Worm (Caenorhabditis elegans) whole organism, mixed stage, embryonic: ENCODE results near the gene dnj-10.
A peak's percentile ranks its signal among the peaks of the same experiment; 100 is the strongest.

Experiments
- M03D4.4 ChIP-seq: sonication (generic microtip); optimal IDR thresholded peaks from 2 replicates; lab custom pipeline; 2017; ENCODE audit warnings: mild to moderate bottlenecking, missing genetic modification characterization, missing compliant biosample characterization
- bed-3 ChIP-seq: fragments of 200-800 bp; sonication (Bioruptor generic); optimal IDR thresholded peaks from 3 replicates; lab custom pipeline; 2018; ENCODE audit warnings: mild to moderate bottlenecking, missing genetic modification characterization, moderate library complexity, missing compliant biosample characterization
- blmp-1 ChIP-seq: fragments of 150-350 bp; optimal IDR thresholded peaks from 2 replicates; lab custom pipeline; 2014; ENCODE audit warnings: missing biosample characterization, missing genetic modification characterization
- ceh-39 ChIP-seq: fragments of 150-350 bp; optimal IDR thresholded peaks from 2 replicates; lab custom pipeline; 2014; ENCODE audit warnings: missing biosample characterization, missing genetic modification characterization
- ceh-43 ChIP-seq: fragments of 200-800 bp; sonication (Bioruptor generic); optimal IDR thresholded peaks from 2 replicates; lab custom pipeline; 2018; ENCODE audit warnings: mild to moderate bottlenecking, missing genetic modification characterization, moderate library complexity, missing compliant biosample characterization
- ceh-83 ChIP-seq: fragments of 200-800 bp; sonication (Bioruptor generic); optimal IDR thresholded peaks from 2 replicates; lab custom pipeline; 2018; ENCODE audit warnings: mild to moderate bottlenecking, missing genetic modification characterization, missing compliant biosample characterization
- ces-1 ChIP-seq: fragments of 150-350 bp; optimal IDR thresholded peaks from 2 replicates; lab custom pipeline; 2014; ENCODE audit warnings: missing biosample characterization, missing genetic modification reagents, missing genetic modification characterization
- cnd-1 ChIP-seq: fragments of 200-800 bp; sonication (Bioruptor generic); optimal IDR thresholded peaks from 2 replicates; lab custom pipeline; 2018; ENCODE audit warnings: mild to moderate bottlenecking, missing genetic modification characterization, missing compliant biosample characterization
- drap-1 ChIP-seq: fragments of 200-800 bp; sonication (Bioruptor generic); optimal IDR thresholded peaks from 3 replicates; lab custom pipeline; 2018; ENCODE audit warnings: mild to moderate bottlenecking, missing genetic modification characterization, missing compliant biosample characterization
- elt-3 ChIP-seq: fragments of 150-350 bp; optimal IDR thresholded peaks from 2 replicates; lab custom pipeline; 2014; ENCODE audit warnings: missing biosample characterization, missing genetic modification characterization
- flh-1 ChIP-seq: fragments of 200-800 bp; sonication (Bioruptor generic); optimal IDR thresholded peaks from 2 replicates; lab custom pipeline; 2018; ENCODE audit warnings: mild to moderate bottlenecking, missing genetic modification characterization, moderate library complexity, missing compliant biosample characterization
- ham-2 ChIP-seq: fragments of 200-800 bp; sonication (Bioruptor generic); optimal IDR thresholded peaks from 2 replicates; lab custom pipeline; 2018; ENCODE audit warnings: mild to moderate bottlenecking, missing genetic modification characterization, missing compliant biosample characterization
- hlh-1 ChIP-seq: fragments of 150-350 bp; optimal IDR thresholded peaks from 2 replicates; lab custom pipeline; 2014; ENCODE audit warnings: missing biosample characterization, missing genetic modification reagents, missing genetic modification characterization
- lin-13 ChIP-seq: fragments of 150-350 bp; optimal IDR thresholded peaks from 2 replicates; lab custom pipeline; 2014; ENCODE audit warnings: missing biosample characterization, missing genetic modification characterization
- lin-32 ChIP-seq: fragments of 200-800 bp; sonication (Bioruptor generic); optimal IDR thresholded peaks from 2 replicates; lab custom pipeline; 2018; ENCODE audit warnings: mild to moderate bottlenecking, missing genetic modification characterization, missing compliant biosample characterization
- lsy-2 ChIP-seq: fragments of 150-350 bp; optimal IDR thresholded peaks from 2 replicates; lab custom pipeline; 2014; ENCODE audit warnings: missing biosample characterization, missing genetic modification characterization
- mab-5 ChIP-seq: fragments of 150-350 bp; optimal IDR thresholded peaks from 2 replicates; lab custom pipeline; 2014; ENCODE audit warnings: missing biosample characterization, missing genetic modification characterization
- mep-1 ChIP-seq: fragments of 150-350 bp; optimal IDR thresholded peaks from 2 replicates; lab custom pipeline; 2017; ENCODE audit warnings: missing biosample characterization, missing genetic modification reagents, missing genetic modification characterization, inconsistent platforms
- mls-2 ChIP-seq: sonication (generic microtip); optimal IDR thresholded peaks from 2 replicates; lab custom pipeline; 2016; ENCODE audit warnings: mild to moderate bottlenecking, missing genetic modification characterization, moderate library complexity, missing compliant biosample characterization
- nhr-12 ChIP-seq: fragments of 150-350 bp; optimal IDR thresholded peaks from 2 replicates; lab custom pipeline; 2014; ENCODE audit warnings: missing biosample characterization, missing genetic modification characterization
- nhr-2 ChIP-seq: fragments of 150-350 bp; optimal IDR thresholded peaks from 2 replicates; lab custom pipeline; 2014; ENCODE audit warnings: missing biosample characterization, missing genetic modification characterization
- nhr-237 ChIP-seq: fragments of 150-350 bp; optimal IDR thresholded peaks from 2 replicates; lab custom pipeline; 2014; ENCODE audit warnings: missing biosample characterization, missing genetic modification characterization
- nhr-28 ChIP-seq: fragments of 150-350 bp; optimal IDR thresholded peaks from 2 replicates; lab custom pipeline; 2014; ENCODE audit warnings: missing biosample characterization, missing genetic modification characterization
- nhr-76 ChIP-seq: sonication (generic microtip); optimal IDR thresholded peaks from 2 replicates; lab custom pipeline; 2017; ENCODE audit warnings: missing biosample characterization, missing genetic modification characterization
- pha-4 ChIP-seq: fragments of 150-350 bp; optimal IDR thresholded peaks from 2 replicates; lab custom pipeline; 2018; ENCODE audit warnings: missing biosample characterization, missing genetic modification reagents, missing genetic modification characterization
- sem-2 ChIP-seq: fragments of 200-800 bp; sonication (Bioruptor generic); optimal IDR thresholded peaks from 2 replicates; lab custom pipeline; 2018; ENCODE audit warnings: mild to moderate bottlenecking, missing genetic modification characterization, missing compliant biosample characterization
- snpc-4 ChIP-seq: fragments of 150-350 bp; optimal IDR thresholded peaks from 2 replicates; lab custom pipeline; 2014; ENCODE audit warnings: missing biosample characterization, missing genetic modification characterization
- sptf-1 ChIP-seq: sonication (generic microtip); optimal IDR thresholded peaks from 2 replicates; lab custom pipeline; 2017; ENCODE audit warnings: mild to moderate bottlenecking, missing genetic modification characterization, moderate library complexity, missing compliant biosample characterization
- tbx-8 ChIP-seq: fragments of 200-800 bp; sonication (Bioruptor generic); optimal IDR thresholded peaks from 2 replicates; lab custom pipeline; 2018; ENCODE audit warnings: mild to moderate bottlenecking, missing genetic modification characterization, moderate library complexity, missing compliant biosample characterization
- unc-120 ChIP-seq: sonication (generic microtip); optimal IDR thresholded peaks from 2 replicates; lab custom pipeline; 2017; ENCODE audit warnings: missing genetic modification characterization, missing compliant biosample characterization; ENCODE audit not compliant: poor library complexity, severe bottlenecking
- unc-39 ChIP-seq: fragments of 150-350 bp; optimal IDR thresholded peaks from 2 replicates; lab custom pipeline; 2014; ENCODE audit warnings: missing biosample characterization, missing genetic modification characterization
- unc-62 ChIP-seq: fragments of 150-350 bp; optimal IDR thresholded peaks from 2 replicates; lab custom pipeline; 2014; ENCODE audit warnings: missing biosample characterization, missing genetic modification reagents, missing genetic modification characterization
- zip-8 ChIP-seq: fragments of 150-350 bp; optimal IDR thresholded peaks from 2 replicates; lab custom pipeline; 2014; ENCODE audit warnings: missing biosample characterization, missing genetic modification characterization

dnj-10 gene

DNA sequence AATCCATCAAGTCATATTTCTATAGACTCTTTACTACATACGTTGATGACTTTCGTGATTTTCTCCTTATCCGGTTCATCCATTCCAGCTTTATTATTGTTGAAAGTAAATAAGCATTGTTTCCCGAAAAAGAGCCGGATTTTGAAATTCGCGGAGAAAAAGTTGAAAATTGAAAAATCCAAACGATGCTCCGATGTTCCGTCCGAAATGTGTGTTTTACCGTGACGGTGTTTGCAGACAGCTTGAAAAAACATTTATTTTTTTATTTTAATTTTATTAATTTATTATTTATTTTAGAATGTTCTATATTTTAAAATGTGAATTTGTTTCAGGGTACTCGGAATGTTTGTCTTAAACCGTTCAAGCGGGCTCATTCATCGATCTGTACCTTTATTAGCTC is at the start of gene dnj-10:
TSS of gene dnj-10 (plus strand) at position 333 of the 400 bp plus-strand sequence.
- TF ChIP-seq snpc-4 (tag; lab: Kevin White, UChicago) (no peak), drap-1 (GFP tag; lab: Kevin White, UChicago) (no peak), ceh-39 (no peak), sptf-1 (tag; lab: Kevin White, UChicago) (no peak), tbx-8 (GFP tag; lab: Kevin White, UChicago) (no peak), mep-1 (tag; lab: Kevin White, UChicago) (peak; percentile 57), bed-3 (GFP tag; lab: Kevin White, UChicago) (no peak), flh-1 (no peak), mab-5 (tag; lab: Kevin White, UChicago) (no peak), ces-1 (GFP tag; lab: Kevin White, UChicago) (peak; percentile 82), nhr-237 (tag; lab: Kevin White, UChicago) (peak; percentile 3), M03D4.4 (no peak), nhr-2 (tag; lab: Kevin White, UChicago) (peak; percentile 3), lsy-2 (tag; lab: Kevin White, UChicago) (peak; percentile 65), unc-39 (tag; lab: Kevin White, UChicago) (no peak), lin-13 (tag; lab: Kevin White, UChicago) (no peak), mls-2 (tag; lab: Kevin White, UChicago) (no peak), zip-8 (tag; lab: Kevin White, UChicago) (no peak), ceh-43 (GFP tag; lab: Kevin White, UChicago) (no peak), nhr-12 (tag; lab: Kevin White, UChicago) (no peak), cnd-1 (tag; lab: Kevin White, UChicago) (no peak), nhr-76 (tag; lab: Kevin White, UChicago) (no peak), unc-62 (GFP tag; lab: Kevin White, UChicago) (no peak), nhr-28 (tag; lab: Kevin White, UChicago) (no peak), ham-2 (GFP tag; lab: Kevin White, UChicago) (no peak), hlh-1 (tag; lab: Kevin White, UChicago) (no peak), sem-2 (no peak), unc-120 (tag; lab: Kevin White, UChicago) (no peak), ceh-83 (GFP tag; lab: Kevin White, UChicago) (no peak), elt-3 (no peak)

DNA sequence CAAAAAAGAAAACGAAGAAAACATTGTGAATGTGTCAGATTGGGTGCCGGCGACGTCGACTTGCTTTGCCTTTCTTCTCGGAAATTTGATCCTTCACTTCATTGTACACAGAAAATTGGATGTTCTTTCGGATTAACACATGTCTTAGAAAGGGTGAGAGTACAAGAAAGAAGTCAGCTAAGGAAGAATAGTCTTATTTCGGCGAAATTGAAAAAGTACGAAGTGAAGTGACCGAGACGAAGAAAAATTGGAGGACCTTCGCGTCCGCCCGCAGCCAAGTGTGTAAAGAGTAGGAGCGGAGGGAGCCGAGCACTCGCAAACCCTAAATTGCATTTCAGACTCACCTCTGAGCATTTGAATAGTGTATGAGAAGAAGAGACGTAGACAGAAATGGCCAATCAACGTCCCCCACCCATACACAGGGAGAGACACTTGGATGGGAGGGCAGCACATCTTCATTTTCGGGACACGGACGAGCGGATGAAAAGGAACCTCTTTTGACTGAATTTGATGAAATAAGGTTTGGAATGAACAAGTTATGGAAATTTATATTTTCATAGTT is 42.3 kb upstream of the dnj-10 start, which contains the start of gene glr-1:
TSS of gene glr-1 (minus strand) at position 51 of the 562 bp plus-strand sequence.
- TF ChIP-seq ces-1 (GFP tag; lab: Kevin White, UChicago) = peak; percentile 92
- no peak for TF ChIP-seq tbx-8 (GFP tag; lab: Kevin White, UChicago)
- no peak for TF ChIP-seq lsy-2 (tag; lab: Kevin White, UChicago)
- no peak for TF ChIP-seq blmp-1 (tag; lab: Kevin White, UChicago)
- no peak for TF ChIP-seq cnd-1 (tag; lab: Kevin White, UChicago)

ce11 chrIII:8589195-8589594 is 41.8 kb upstream of the dnj-10 start, which contains the start of gene fip-3:
fip-3 (minus strand) TSS chrIII:8589488.
- TF ChIP-seq ceh-43 (GFP tag; lab: Kevin White, UChicago) (no peak), zip-8 (tag; lab: Kevin White, UChicago) (no peak), mep-1 (tag; lab: Kevin White, UChicago) (no peak), pha-4 (tag; lab: Kevin White, UChicago) (no peak), cnd-1 (tag; lab: Kevin White, UChicago) (no peak)
- TF ChIP-seq, all 35 proteins: peak for 0

DNA sequence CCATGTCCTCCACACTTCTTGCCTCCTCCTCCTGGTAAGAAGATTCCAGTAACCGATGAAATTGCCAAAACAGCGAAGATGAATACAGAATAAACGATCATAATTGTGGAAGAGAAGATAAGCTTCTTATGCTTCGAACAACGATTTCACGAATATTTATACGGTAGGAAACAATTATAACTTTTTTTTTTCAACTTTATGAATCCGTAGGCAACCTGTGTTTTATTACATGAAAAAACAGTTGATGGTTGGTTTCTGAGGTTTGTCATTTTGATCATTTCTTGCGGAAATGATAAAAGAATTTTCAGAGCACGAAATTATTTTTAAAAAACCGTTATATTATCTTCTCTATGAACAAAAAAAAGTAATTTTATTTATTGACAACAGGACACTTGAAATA is 40.1 kb upstream of the dnj-10 start, which contains the start of gene fipr-16:
TSS of gene fipr-16 (minus strand) at position 101 of the 400 bp plus-strand sequence.
- no peak for TF ChIP-seq hlh-1 (tag; lab: Kevin White, UChicago)
- TF ChIP-seq unc-120 (tag; lab: Kevin White, UChicago) = no peak
- TF ChIP-seq, all 35 proteins: peak for 0

- TF ChIP-seq blmp-1 (tag; lab: Kevin White, UChicago) (no peak), tbx-8 (GFP tag; lab: Kevin White, UChicago) (no peak), lin-32 (no peak), nhr-76 (tag; lab: Kevin White, UChicago) (no peak), sem-2 (no peak), nhr-28 (tag; lab: Kevin White, UChicago) (no peak), ceh-43 (GFP tag; lab: Kevin White, UChicago) (no peak), bed-3 (GFP tag; lab: Kevin White, UChicago) (no peak)
These were observed 37.3 kb upstream of the dnj-10 start, which contains the start of gene C06E1.7 for ce11 chrIII:8593620-8594019. C06E1.7 (minus strand) TSS chrIII:8593720.
